Worm (Caenorhabditis elegans): ENCODE measurements around the gene clec-137.

ce11 chrII:4600818-4601217, 17.1 kb downstream of the clec-137 start:
- no peak for TF ChIP-seq sea-2 (GFP tag; IDR thresholded peaks at IDR 0.05)
- no peak for TF ChIP-seq ccch-3 (GFP tag; optimal IDR thresholded peaks at IDR 0.05)
- TF ChIP-seq lsl-1 (GFP tag; optimal IDR thresholded peaks at IDR 0.05), result no peak
- no peak for TF ChIP-seq unc-62 (GFP tag; optimal IDR thresholded peaks at IDR 0.05)
- TF ChIP-seq F55B11.4 (tag; optimal IDR thresholded peaks at IDR 0.05; ENCODE audit: borderline replicate concordance, insufficient read depth), result no peak
- no peak for TF ChIP-seq ztf-22 (GFP tag; optimal IDR thresholded peaks at IDR 0.05)
- no peak for TF ChIP-seq unc-130 (GFP tag; optimal IDR thresholded peaks at IDR 0.05)
- no peak for TF ChIP-seq fkh-3 (tag; optimal IDR thresholded peaks at IDR 0.05)
- TF ChIP-seq attf-3 (GFP tag; conservative IDR thresholded peaks at IDR 0.05), result no peak
- no peak for TF ChIP-seq ztf-3 (GFP tag; optimal IDR thresholded peaks at IDR 0.05)
- TF ChIP-seq let-526 (GFP tag; IDR thresholded peaks at IDR 0.05), result no peak
- no peak for TF ChIP-seq C17E4.6 (GFP tag; IDR thresholded peaks at IDR 0.05)
- no peak for TF ChIP-seq F10E7.11 (tag; optimal IDR thresholded peaks at IDR 0.05)
- TF ChIP-seq mxl-1 (tag; optimal IDR thresholded peaks at IDR 0.05), result no peak
